Worm (Caenorhabditis elegans): ENCODE results near the gene srg-7.

The srg-7 gene

DNA sequence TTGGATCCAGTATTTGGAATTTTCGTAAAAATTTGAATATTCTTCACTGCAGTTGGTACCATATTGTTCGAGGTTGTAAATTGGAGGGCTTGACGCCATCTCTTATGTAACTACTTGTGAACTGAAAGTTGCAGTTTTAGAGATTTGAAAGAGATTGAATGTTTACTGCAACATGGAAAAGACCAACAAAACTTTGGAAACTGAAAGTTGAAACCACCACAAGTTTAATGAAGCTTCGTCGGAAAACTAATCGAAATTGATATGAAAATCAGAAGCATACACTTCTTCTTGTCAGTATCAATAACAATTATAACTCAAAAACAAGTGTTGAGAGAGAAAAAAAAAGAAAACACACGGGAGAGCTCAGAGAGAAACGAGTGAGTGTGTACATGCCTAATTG, at the start of gene srg-7:
srg-7 (minus strand) TSS at position 101 of the 400 bp plus-strand sequence.
- no peak for TF ChIP-seq fkh-4 (tag; optimal IDR thresholded peaks at IDR 0.05; ENCODE audit: borderline replicate concordance)
- no peak for TF ChIP-seq tbx-2 (tag; optimal IDR thresholded peaks at IDR 0.05)
- no peak for TF ChIP-seq nhr-20 (tag; optimal IDR thresholded peaks at IDR 0.05)
- TF ChIP-seq vab-15 (tag; optimal IDR thresholded peaks at IDR 0.05), result no peak
- no peak for TF ChIP-seq swsn-7 (tag; optimal IDR thresholded peaks at IDR 0.05)
- TF ChIP-seq F16B12.6 (tag; optimal IDR thresholded peaks at IDR 0.05), result no peak
- no peak for TF ChIP-seq nhr-12 (tag; optimal IDR thresholded peaks at IDR 0.05)
- no peak for TF ChIP-seq irx-1 (tag; optimal IDR thresholded peaks at IDR 0.05)
- no peak for TF ChIP-seq nhr-47 (tag; optimal IDR thresholded peaks at IDR 0.05)
- TF ChIP-seq lin-15B (tag; optimal IDR thresholded peaks at IDR 0.05), result no peak
- no peak for TF ChIP-seq grh-1 (GFP tag; IDR thresholded peaks at IDR 0.05)
- TF ChIP-seq unc-30 (tag; optimal IDR thresholded peaks at IDR 0.05), result no peak
- no peak for TF ChIP-seq nhr-85 (tag)

DNA sequence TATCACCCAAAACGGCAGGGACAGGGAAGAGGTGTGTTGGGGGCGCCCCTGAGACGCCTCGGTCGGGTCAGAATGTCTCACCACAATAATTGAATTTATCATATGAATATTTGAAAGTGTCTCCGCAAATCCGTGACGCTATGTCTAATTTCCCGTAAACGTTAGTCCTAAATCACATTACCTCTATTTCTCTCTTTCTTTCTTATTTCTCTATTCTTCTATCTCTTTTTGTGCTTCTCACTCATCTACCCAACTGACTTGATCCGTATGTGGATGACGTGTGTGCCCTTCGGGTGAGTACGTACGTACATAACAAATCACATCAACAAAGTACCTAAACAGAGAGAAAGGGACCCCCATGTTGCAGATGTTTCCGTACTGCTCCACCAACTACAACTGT, 49.4 kb upstream of the srg-7 start:
- TF ChIP-seq ces-1 (GFP tag; optimal IDR thresholded peaks at IDR 0.05), result peak; percentile 81
- TF ChIP-seq nhr-47 (tag; optimal IDR thresholded peaks at IDR 0.05), result peak; percentile 48
- TF ChIP-seq alr-1 (tag; optimal IDR thresholded peaks at IDR 0.05; ENCODE audit: borderline replicate concordance), result no peak
- TF ChIP-seq lsy-2 (tag; optimal IDR thresholded peaks at IDR 0.05), result peak in 1 of 2 experiments; percentile 5
- peak; percentile 98 for TF ChIP-seq fkh-10 (GFP tag; optimal IDR thresholded peaks at IDR 0.05)
- peak; percentile 79 for TF ChIP-seq lin-14 (GFP tag; optimal IDR thresholded peaks at IDR 0.05)
- no peak for TF ChIP-seq zip-4 (GFP tag; optimal IDR thresholded peaks at IDR 0.05)
- peak; percentile 48 for TF ChIP-seq nhr-71 (tag; optimal IDR thresholded peaks at IDR 0.05)
- peak; percentile 18; the same call in 1 of the 2 replicates for TF ChIP-seq nhr-19 (GFP tag; conservative IDR thresholded peaks at IDR 0.05)

DNA sequence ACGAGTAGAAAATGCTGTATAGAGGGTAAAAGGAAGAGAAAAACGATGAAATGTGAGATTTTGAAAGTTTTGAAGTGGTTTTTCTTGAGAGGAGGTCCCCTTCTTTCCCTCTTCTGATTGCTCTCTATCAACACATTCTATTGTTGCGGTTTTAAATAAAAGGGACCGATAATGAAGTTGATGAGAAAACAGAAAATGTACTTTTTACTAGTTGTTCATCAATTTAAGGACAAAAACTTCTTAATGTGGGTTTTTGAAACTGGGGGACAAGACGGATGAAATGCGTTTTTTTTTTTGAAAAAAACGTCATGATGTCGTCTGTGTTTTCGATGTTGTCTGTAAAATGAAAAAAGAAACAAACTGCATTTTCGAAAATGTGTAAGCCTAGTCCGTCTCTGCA, 48.8 kb upstream of the srg-7 start:
- TF ChIP-seq elt-3 (tag; optimal IDR thresholded peaks at IDR 0.05), result no peak
- no peak for TF ChIP-seq pax-3 (tag; optimal IDR thresholded peaks at IDR 0.05)
- TF ChIP-seq unc-30 (tag; optimal IDR thresholded peaks at IDR 0.05), result no peak
- no peak for TF ChIP-seq nhr-77 (tag; optimal IDR thresholded peaks at IDR 0.05)
- no peak for TF ChIP-seq mef-2 (tag; optimal IDR thresholded peaks at IDR 0.05)
- TF ChIP-seq isw-1 (GFP tag; IDR thresholded peaks at IDR 0.05), result no peak
- no peak for TF ChIP-seq jun-1 (tag; optimal IDR thresholded peaks at IDR 0.05)
- no peak for TF ChIP-seq zip-4 (GFP tag; optimal IDR thresholded peaks at IDR 0.05)
- no peak for TF ChIP-seq fkh-4 (tag; optimal IDR thresholded peaks at IDR 0.05; ENCODE audit: borderline replicate concordance)
- no peak for TF ChIP-seq pag-3 (tag; optimal IDR thresholded peaks at IDR 0.05; ENCODE audit: borderline replicate concordance, insufficient read depth)
- no peak for TF ChIP-seq efl-1 (optimal IDR thresholded peaks at IDR 0.05)
- no peak for TF ChIP-seq efl-1 (GFP tag; optimal IDR thresholded peaks at IDR 0.05 in 1 of 2)
- TF ChIP-seq nhr-11 (tag; optimal IDR thresholded peaks at IDR 0.05), result no peak

DNA sequence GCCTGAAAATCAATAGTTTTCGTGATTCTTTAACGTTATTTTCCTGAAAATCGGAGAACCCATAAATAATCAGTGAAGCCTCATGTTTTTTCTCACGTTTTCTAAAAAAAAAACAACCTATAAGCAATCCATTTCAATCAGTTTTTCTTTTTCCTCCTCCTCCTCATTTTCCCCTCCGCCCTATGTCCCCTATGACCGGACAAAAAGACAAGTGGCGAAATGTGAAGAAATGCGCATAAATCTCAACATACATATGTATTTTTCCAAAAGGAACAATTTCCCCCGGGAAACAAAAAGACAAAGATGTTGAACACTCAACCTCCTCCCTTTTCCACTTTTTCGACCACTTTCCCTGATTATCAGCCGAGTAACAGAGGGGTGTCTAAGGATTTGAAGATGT, 47.6 kb upstream of the srg-7 start:
- TF ChIP-seq lin-14 (GFP tag; optimal IDR thresholded peaks at IDR 0.05), result peak; percentile 3
- TF ChIP-seq ceh-82 (tag; optimal IDR thresholded peaks at IDR 0.05), result no peak

DNA sequence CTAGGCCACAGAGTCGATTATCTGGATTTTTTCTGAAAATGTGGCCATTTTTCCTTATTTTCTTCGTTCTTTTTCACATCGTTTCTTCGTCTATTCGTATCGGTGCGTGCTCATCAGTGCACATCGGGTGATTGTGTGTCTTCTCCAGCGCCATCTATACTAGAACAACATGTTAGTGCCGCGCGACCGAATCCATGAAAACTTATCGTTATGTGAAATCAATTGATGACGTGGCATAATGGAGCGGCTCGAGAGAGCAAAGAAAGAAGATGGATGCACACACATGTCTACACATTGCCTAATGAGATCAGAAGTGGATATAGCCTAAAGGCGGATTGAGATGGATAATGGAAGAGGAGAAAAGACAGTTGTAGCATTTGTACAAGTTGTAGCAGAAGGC, 44.3 kb upstream of the srg-7 start:
- TF ChIP-seq irx-1 (tag; optimal IDR thresholded peaks at IDR 0.05) (no peak), lin-14 (GFP tag; optimal IDR thresholded peaks at IDR 0.05) (peak; percentile 32)

DNA sequence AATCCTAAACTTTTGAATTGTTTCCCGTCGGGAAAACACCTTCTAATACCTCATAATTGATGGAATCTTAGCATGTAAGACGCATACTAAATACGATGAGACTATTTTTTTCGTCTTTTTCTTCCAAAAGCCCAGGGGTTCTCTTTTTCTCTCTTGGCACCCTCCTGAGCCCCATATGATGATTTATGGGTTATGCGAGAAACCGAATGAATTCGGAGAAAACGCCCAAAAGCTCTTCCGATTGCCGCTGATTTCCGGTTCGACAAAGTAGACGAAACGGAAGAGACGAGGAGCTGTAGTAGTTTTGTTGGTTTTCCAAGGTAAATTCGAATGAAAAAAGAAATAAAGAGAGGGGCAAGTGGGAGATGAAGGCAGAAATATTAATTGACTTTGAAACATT, 43.5 kb upstream of the srg-7 start:
- TF ChIP-seq ztf-4 (tag; optimal IDR thresholded peaks at IDR 0.05), result no peak
- no peak for TF ChIP-seq nhr-77 (tag; optimal IDR thresholded peaks at IDR 0.05)
- no peak for TF ChIP-seq Y116A8C.19 (tag; optimal IDR thresholded peaks at IDR 0.05; ENCODE audit: borderline replicate concordance)
- no peak for TF ChIP-seq lir-3 (tag; optimal IDR thresholded peaks at IDR 0.05; ENCODE audit: poor library complexity)
- TF ChIP-seq F16B12.6 (tag; optimal IDR thresholded peaks at IDR 0.05), result no peak
- no peak for TF ChIP-seq dsc-1 (tag; optimal IDR thresholded peaks at IDR 0.05)
- TF ChIP-seq nhr-47 (tag; optimal IDR thresholded peaks at IDR 0.05), result peak; percentile 24
- no peak for TF ChIP-seq unc-62 (GFP tag; optimal IDR thresholded peaks at IDR 0.05)
- no peak for TF ChIP-seq lin-15B (tag; optimal IDR thresholded peaks at IDR 0.05)
- peak; percentile 52 for TF ChIP-seq fkh-8 (tag; optimal IDR thresholded peaks at IDR 0.05)
- no peak for TF ChIP-seq elt-2 (tag; optimal IDR thresholded peaks at IDR 0.05)
- TF ChIP-seq tbx-2 (tag; optimal IDR thresholded peaks at IDR 0.05), result no peak
- TF ChIP-seq sox-4 (tag; optimal IDR thresholded peaks at IDR 0.05), result no peak
- no peak for TF ChIP-seq mdl-1 (tag; optimal IDR thresholded peaks at IDR 0.05)
- TF ChIP-seq C34B4.2 (tag; optimal IDR thresholded peaks at IDR 0.05), result no peak
- TF ChIP-seq zag-1 (tag; optimal IDR thresholded peaks at IDR 0.05), result no peak

Measured in whole organism, L1 larva.